Worm (Caenorhabditis elegans): ENCODE results near the gene R10E4.11.

- no peak for TF ChIP-seq ztf-29 (GFP tag; IDR thresholded peaks at IDR 0.05)
- no peak; the same call in 1 of the 2 replicates for TF ChIP-seq flt-1 (GFP tag; IDR thresholded peaks at IDR 0.05)
- no peak for TF ChIP-seq klf-2 (GFP tag; conservative IDR thresholded peaks at IDR 0.05)
- TF ChIP-seq cog-1 (tag; optimal IDR thresholded peaks at IDR 0.05), result no peak
- no peak for TF ChIP-seq ref-1 (GFP tag; conservative IDR thresholded peaks at IDR 0.05)
- TF ChIP-seq ztf-23 (GFP tag; IDR thresholded peaks at IDR 0.05), result no peak
- no peak for TF ChIP-seq tab-1 (GFP tag; IDR thresholded peaks at IDR 0.05)
Observed at ce11 chrIII:4276277-4276676, 24.6 kb downstream of the R10E4.11 start.
